Worm (Caenorhabditis elegans) whole organism, L3 larva: Measurements from ENCODE around the gene fmo-5.

Source experiments
- R02D3.7 ChIP-seq: fragments of 150-350 bp; optimal IDR thresholded peaks from 2 replicates; lab custom pipeline; 2014; ENCODE audit warnings: missing biosample characterization, missing genetic modification characterization
- aly-2 ChIP-seq: fragments of 150-350 bp; optimal IDR thresholded peaks from 2 replicates; lab custom pipeline; 2014; ENCODE audit warnings: missing biosample characterization, missing genetic modification characterization
- ama-1 ChIP-seq: fragments of 150-350 bp; optimal IDR thresholded peaks from 2 replicates; lab custom pipeline; 2018
- ceh-16 ChIP-seq: sonication (generic microtip); optimal IDR thresholded peaks from 2 replicates; lab custom pipeline; 2017; ENCODE audit warnings: missing biosample characterization, missing genetic modification characterization
- ceh-28 ChIP-seq: fragments of 150-350 bp; optimal IDR thresholded peaks from 2 replicates; lab custom pipeline; 2014; ENCODE audit warnings: missing biosample characterization, missing genetic modification reagents, missing genetic modification characterization
- ceh-82 ChIP-seq: fragments of 150-350 bp; optimal IDR thresholded peaks from 2 replicates; lab custom pipeline; 2014; ENCODE audit warnings: missing biosample characterization, missing genetic modification characterization
- daf-12 ChIP-seq: fragments of 150-350 bp; optimal IDR thresholded peaks from 2 replicates; lab custom pipeline; 2014; ENCODE audit warnings: missing biosample characterization, missing genetic modification reagents, missing genetic modification characterization
- egl-5 ChIP-seq: fragments of 150-350 bp; optimal IDR thresholded peaks from 2 replicates; lab custom pipeline; 2017; ENCODE audit warnings: missing biosample characterization, missing genetic modification reagents, missing genetic modification characterization, inconsistent platforms
- elt-1 ChIP-seq: fragments of 150-350 bp; optimal IDR thresholded peaks from 2 replicates; lab custom pipeline; 2014; ENCODE audit warnings: missing biosample characterization, missing genetic modification characterization
- elt-2 ChIP-seq: sonication (generic microtip); optimal IDR thresholded peaks from 2 replicates; lab custom pipeline; 2016; ENCODE audit warnings: missing genetic modification reagents, mild to moderate bottlenecking, missing genetic modification characterization, missing compliant biosample characterization
- elt-3 ChIP-seq, 3 experiments: fragments of 150-350 bp in 1 of 3; sonication (generic microtip) in 2 of 3; optimal IDR thresholded peaks; 2 replicates in 2 of 3; 4 replicates in 1 of 3; lab custom pipeline; 2014 to 2017; ENCODE audit warnings: missing biosample characterization in 3 of 3, missing genetic modification characterization in 3 of 3
- eor-1 ChIP-seq, 2 experiments: fragments of 150-350 bp; optimal IDR thresholded peaks; 2 replicates each; lab custom pipeline; 2014 to 2018; ENCODE audit warnings: missing biosample characterization in 2 of 2, missing genetic modification characterization in 2 of 2
- fkh-10 ChIP-seq: sonication (generic microtip); optimal IDR thresholded peaks from 2 replicates; lab custom pipeline; 2017; ENCODE audit warnings: missing biosample characterization, missing genetic modification reagents, missing genetic modification characterization
- fos-1 ChIP-seq: fragments of 150-350 bp; optimal IDR thresholded peaks from 2 replicates; lab custom pipeline; 2014; ENCODE audit warnings: missing biosample characterization, missing genetic modification characterization
- hmg-11 ChIP-seq: sonication (generic microtip); optimal IDR thresholded peaks from 2 replicates; lab custom pipeline; 2016; ENCODE audit warnings: missing genetic modification characterization, missing compliant biosample characterization
- jun-1 ChIP-seq: fragments of 150-350 bp; optimal IDR thresholded peaks from 2 replicates; lab custom pipeline; 2014; ENCODE audit warnings: missing biosample characterization, missing genetic modification reagents, missing genetic modification characterization
- lin-15B ChIP-seq: fragments of 150-350 bp; optimal IDR thresholded peaks from 2 replicates; lab custom pipeline; 2014; ENCODE audit warnings: missing biosample characterization, missing genetic modification characterization
- lin-39 ChIP-seq: fragments of 150-350 bp; optimal IDR thresholded peaks from 2 replicates; lab custom pipeline; 2018; ENCODE audit warnings: missing biosample characterization, missing genetic modification reagents, missing genetic modification characterization
- lsy-12 ChIP-seq: sonication (generic microtip); optimal IDR thresholded peaks from 2 replicates; lab custom pipeline; 2016; ENCODE audit warnings: mild to moderate bottlenecking, missing genetic modification characterization, missing compliant biosample characterization
- mml-1 ChIP-seq: fragments of 150-350 bp; sonication (generic microtip); optimal IDR thresholded peaks from 3 replicates; lab custom pipeline; 2014; ENCODE audit warnings: missing biosample characterization, missing genetic modification characterization
- nfya-1 ChIP-seq: sonication (generic microtip); optimal IDR thresholded peaks from 2 replicates; lab custom pipeline; 2017; ENCODE audit warnings: missing genetic modification characterization, mild to moderate bottlenecking, missing compliant biosample characterization, antibody characterized with exemption, moderate library complexity; ENCODE audit not compliant: insufficient read depth
- nhr-12 ChIP-seq: fragments of 150-350 bp; optimal IDR thresholded peaks from 2 replicates; lab custom pipeline; 2014; ENCODE audit warnings: missing biosample characterization, missing genetic modification characterization
- nhr-23 ChIP-seq: fragments of 150-350 bp; optimal IDR thresholded peaks from 2 replicates; lab custom pipeline; 2014; ENCODE audit warnings: missing biosample characterization, missing genetic modification reagents, missing genetic modification characterization
- nhr-237 ChIP-seq: fragments of 150-350 bp; optimal IDR thresholded peaks from 2 replicates; lab custom pipeline; 2014; ENCODE audit warnings: missing biosample characterization, missing genetic modification characterization
- nhr-25 ChIP-seq: sonication (generic microtip); optimal IDR thresholded peaks from 2 replicates; lab custom pipeline; 2017; ENCODE audit warnings: missing biosample characterization, missing genetic modification characterization
- nhr-43 ChIP-seq: sonication (generic microtip); optimal IDR thresholded peaks from 2 replicates; lab custom pipeline; 2016; ENCODE audit warnings: mild to moderate bottlenecking, missing genetic modification characterization, missing compliant biosample characterization; ENCODE audit not compliant: poor library complexity, severe bottlenecking
- nhr-77 ChIP-seq: fragments of 150-350 bp; optimal IDR thresholded peaks from 2 replicates; lab custom pipeline; 2014; ENCODE audit warnings: missing biosample characterization, missing genetic modification characterization
- pha-4 ChIP-seq: fragments of 150-350 bp; optimal IDR thresholded peaks from 2 replicates; lab custom pipeline; 2014; ENCODE audit warnings: missing biosample characterization, missing genetic modification reagents, missing genetic modification characterization
- pqm-1 ChIP-seq: fragments of 150-350 bp; optimal IDR thresholded peaks from 2 replicates; lab custom pipeline; 2017; ENCODE audit warnings: missing biosample characterization, missing genetic modification characterization, inconsistent platforms
- sea-2 ChIP-seq: fragments of 150-350 bp; sonication (generic microtip); optimal IDR thresholded peaks from 4 replicates; lab custom pipeline; 2014; ENCODE audit warnings: missing biosample characterization, missing genetic modification reagents, missing genetic modification characterization
- skn-1 ChIP-seq: fragments of 150-350 bp; optimal IDR thresholded peaks from 2 replicates; lab custom pipeline; 2014; ENCODE audit warnings: missing biosample characterization, missing genetic modification characterization
- snpc-4 ChIP-seq: fragments of 150-350 bp; optimal IDR thresholded peaks from 2 replicates; lab custom pipeline; 2014; ENCODE audit warnings: missing biosample characterization, missing genetic modification characterization
- tbx-2 ChIP-seq: sonication (generic microtip); optimal IDR thresholded peaks from 2 replicates; lab custom pipeline; 2016; ENCODE audit warnings: mild to moderate bottlenecking, missing genetic modification characterization, missing compliant biosample characterization
- unc-62 ChIP-seq: fragments of 150-350 bp; sonication (generic microtip); optimal IDR thresholded peaks from 4 replicates; lab custom pipeline; 2014; ENCODE audit warnings: missing biosample characterization, missing genetic modification reagents, missing genetic modification characterization
- zag-1 ChIP-seq: fragments of 150-350 bp; optimal IDR thresholded peaks from 2 replicates; lab custom pipeline; 2014; ENCODE audit warnings: missing biosample characterization, missing genetic modification characterization
- ztf-11 ChIP-seq: fragments of 150-350 bp; optimal IDR thresholded peaks from 2 replicates; lab custom pipeline; 2014; ENCODE audit warnings: missing biosample characterization, missing genetic modification characterization

fmo-5 gene

ce11 chrV:908681-909080 lies 5.2 kb upstream of the fmo-5 start:
- TF ChIP-seq pqm-1 (tag; lab: Kevin White, UChicago) (no peak), nhr-25 (no peak)

ce11 chrV:904232-904983 lies 943 bp upstream of the fmo-5 start, which contains the start of gene trm-2A:
Gene trm-2A (plus strand): TSS chrV:904963.
- TF ChIP-seq ama-1 (lab: Kevin White, UChicago) (peak; percentile 50), hmg-11 (tag; lab: Kevin White, UChicago) (peak; percentile 58), nhr-23 (tag; lab: Kevin White, UChicago) (peak; percentile 85), tbx-2 (tag; lab: Kevin White, UChicago) (peak; percentile 4), ceh-28 (tag; lab: Kevin White, UChicago) (peak; percentile 47), nhr-25 (peak; percentile 56), nhr-12 (no peak), lin-15B (tag; lab: Kevin White, UChicago) (peak; percentile 74), ztf-11 (tag; lab: Kevin White, UChicago) (no peak), elt-2 (peak; percentile 33), elt-3 (tag; optimal IDR thresholded peaks at IDR 0.05; lab: Kevin White, UChicago) (no peak), fkh-10 (GFP tag; lab: Kevin White, UChicago) (peak; percentile 38), pha-4 (peak; percentile 91), skn-1 (tag; lab: Kevin White, UChicago) (peak; percentile 34), ceh-82 (tag; lab: Kevin White, UChicago) (peak; percentile 8), nfya-1 (tag; lab: Kevin White, UChicago) (peak; percentile 81), mml-1 (tag; lab: Kevin White, UChicago) (no peak), snpc-4 (tag; lab: Kevin White, UChicago) (peak; percentile 70), pqm-1 (tag; lab: Kevin White, UChicago) (peak; percentile 24), nhr-77 (no peak), jun-1 (tag; lab: Kevin White, UChicago) (no peak), lin-39 (tag; lab: Kevin White, UChicago) (peak; percentile 66), nhr-43 (tag; lab: Kevin White, UChicago) (peak; percentile 43), zag-1 (tag; lab: Kevin White, UChicago) (no peak), R02D3.7 (tag; lab: Kevin White, UChicago) (peak; percentile 37)

- no peak for TF ChIP-seq nhr-12
- no peak for TF ChIP-seq ama-1 (lab: Kevin White, UChicago)
- TF ChIP-seq daf-12 (tag; lab: Kevin White, UChicago) = no peak
- TF ChIP-seq unc-62 = no peak
- no peak for TF ChIP-seq sea-2 (GFP tag; lab: Kevin White, UChicago)
- no peak for TF ChIP-seq nhr-43 (tag; lab: Kevin White, UChicago)
- no peak for TF ChIP-seq aly-2 (tag; lab: Kevin White, UChicago)
- no peak for TF ChIP-seq jun-1 (tag; lab: Kevin White, UChicago)
- TF ChIP-seq ceh-16 = no peak
- TF ChIP-seq lsy-12 (tag; lab: Kevin White, UChicago) = no peak
- TF ChIP-seq nhr-237 (tag; lab: Kevin White, UChicago) = no peak
- no peak for TF ChIP-seq lin-39 (tag; lab: Kevin White, UChicago)
- TF ChIP-seq zag-1 (tag; lab: Kevin White, UChicago) = no peak
- no peak for TF ChIP-seq hmg-11 (tag; lab: Kevin White, UChicago)
- no peak for TF ChIP-seq egl-5
- TF ChIP-seq R02D3.7 (tag; lab: Kevin White, UChicago) = no peak
These were observed 4.4 kb downstream of the fmo-5 start, which contains the start of gene nas-32 for ce11 chrV:899087-899486. Gene nas-32 (minus strand): TSS chrV:899187.

- TF ChIP-seq aly-2 (tag; lab: Kevin White, UChicago) = no peak
- TF ChIP-seq nhr-25 = no peak
- TF ChIP-seq fos-1 (tag; lab: Kevin White, UChicago) = no peak
- no peak for TF ChIP-seq elt-1 (tag; lab: Kevin White, UChicago)
- TF ChIP-seq elt-3 (tag; optimal IDR thresholded peaks at IDR 0.05; lab: Kevin White, UChicago) = no peak
- no peak for TF ChIP-seq jun-1 (tag; lab: Kevin White, UChicago)
- TF ChIP-seq eor-1 (tag; optimal IDR thresholded peaks at IDR 0.05; lab: Kevin White, UChicago) = no peak
- TF ChIP-seq, all 47 proteins: peak for 0
These were observed 9.9 kb downstream of the fmo-5 start, which contains the start of the genes srlf-23 and srlf-20 for ce11 chrV:893437-894018. Gene srlf-23 (minus strand): TSS chrV:893537. Gene srlf-20 (plus strand): TSS chrV:893968.
